Worm (Caenorhabditis elegans): ENCODE data around the gene C28C12.1.

Gene C28C12.1

ce11 chrIV:8529039-8529438 lies 27.6 kb downstream of the C28C12.1 start (continued):
- TF ChIP-seq ztf-4 (tag; optimal IDR thresholded peaks at IDR 0.05), result peak; percentile 29

- TF ChIP-seq xbp-1 (tag; optimal IDR thresholded peaks at IDR 0.05), result peak; percentile 33
- TF ChIP-seq fkh-8 (tag; optimal IDR thresholded peaks at IDR 0.05), result no peak
- TF ChIP-seq nhr-47 (tag; optimal IDR thresholded peaks at IDR 0.05), result peak; percentile 26
- TF ChIP-seq tbx-2 (tag; optimal IDR thresholded peaks at IDR 0.05), result peak; percentile 65
- no peak for TF ChIP-seq alr-1 (tag; optimal IDR thresholded peaks at IDR 0.05; ENCODE audit: borderline replicate concordance)
- peak; percentile 61 for TF ChIP-seq tlp-1 (tag; optimal IDR thresholded peaks at IDR 0.05)
- no peak for TF ChIP-seq lin-39 (tag; optimal IDR thresholded peaks at IDR 0.05)
- no peak for TF ChIP-seq nhr-84 (tag; optimal IDR thresholded peaks at IDR 0.05)
- peak; percentile 91 for TF ChIP-seq blmp-1 (tag; optimal IDR thresholded peaks at IDR 0.05)
- TF ChIP-seq ceh-82 (tag; optimal IDR thresholded peaks at IDR 0.05), result no peak
- no peak for TF ChIP-seq efl-3 (GFP tag; optimal IDR thresholded peaks at IDR 0.05)
- TF ChIP-seq nhr-76 (tag; optimal IDR thresholded peaks at IDR 0.05), result no peak
- peak; percentile 60 for TF ChIP-seq nhr-90 (tag; optimal IDR thresholded peaks at IDR 0.05; ENCODE audit: poor library complexity)
- peak; percentile 1 for TF ChIP-seq ztf-4 (tag; optimal IDR thresholded peaks at IDR 0.05)
- no peak for TF ChIP-seq C34B4.2 (tag; optimal IDR thresholded peaks at IDR 0.05)
- no peak for TF ChIP-seq unc-30 (tag; optimal IDR thresholded peaks at IDR 0.05)
- TF ChIP-seq mab-9 (GFP tag; IDR thresholded peaks at IDR 0.05), result no peak
- no peak for TF ChIP-seq ces-1 (GFP tag; optimal IDR thresholded peaks at IDR 0.05)
- TF ChIP-seq mdl-1 (tag; optimal IDR thresholded peaks at IDR 0.05), result no peak
- no peak for TF ChIP-seq nhr-11 (tag; optimal IDR thresholded peaks at IDR 0.05)
- no peak for TF ChIP-seq efl-1 (optimal IDR thresholded peaks at IDR 0.05)
- TF ChIP-seq efl-1 (GFP tag; optimal IDR thresholded peaks at IDR 0.05 in 1 of 2), result peak in 1 of 2 experiments; percentile 54
- TF ChIP-seq lsy-2 (tag; optimal IDR thresholded peaks at IDR 0.05), result peak; percentile 27 to 54
- no peak for TF ChIP-seq rnt-1 (tag; optimal IDR thresholded peaks at IDR 0.05)
- TF ChIP-seq unc-130 (tag; optimal IDR thresholded peaks at IDR 0.05), result peak; percentile 29
- TF ChIP-seq ets-5 (GFP tag; IDR thresholded peaks at IDR 0.05), result no peak
- TF ChIP-seq ztf-11 (tag; optimal IDR thresholded peaks at IDR 0.05), result no peak
- TF ChIP-seq aha-1 (tag; optimal IDR thresholded peaks at IDR 0.05), result no peak
- TF ChIP-seq ama-1 (optimal IDR thresholded peaks at IDR 0.05), result peak; percentile 28
- no peak for TF ChIP-seq hpl-2 (GFP tag; optimal IDR thresholded peaks at IDR 0.05)
- peak; percentile 90 for TF ChIP-seq nhr-85 (tag)
- no peak for TF ChIP-seq skn-1 (tag; optimal IDR thresholded peaks at IDR 0.05)
- TF ChIP-seq egl-13 (tag; optimal IDR thresholded peaks at IDR 0.05), result no peak
- TF ChIP-seq vab-15 (tag; optimal IDR thresholded peaks at IDR 0.05), result no peak
- no peak for TF ChIP-seq Y116A8C.19 (tag; optimal IDR thresholded peaks at IDR 0.05; ENCODE audit: borderline replicate concordance)
- no peak for TF ChIP-seq fkh-4 (tag; optimal IDR thresholded peaks at IDR 0.05; ENCODE audit: borderline replicate concordance)
- no peak for TF ChIP-seq C04F5.9 (tag; optimal IDR thresholded peaks at IDR 0.05)
- TF ChIP-seq hlh-17 (GFP tag; optimal IDR thresholded peaks at IDR 0.05; ENCODE audit: borderline replicate concordance), result no peak
- peak in 1 of 3 experiments; percentile 4 for TF ChIP-seq dpl-1 (GFP tag; optimal IDR thresholded peaks at IDR 0.05)
- no peak for TF ChIP-seq lir-3 (tag; optimal IDR thresholded peaks at IDR 0.05; ENCODE audit: poor library complexity)
- no peak for TF ChIP-seq ceh-90 (tag; optimal IDR thresholded peaks at IDR 0.05)
- peak; percentile 81 for TF ChIP-seq lin-14 (GFP tag; optimal IDR thresholded peaks at IDR 0.05)
- no peak for TF ChIP-seq fkh-10 (GFP tag; optimal IDR thresholded peaks at IDR 0.05)
- TF ChIP-seq nhr-19 (GFP tag; conservative IDR thresholded peaks at IDR 0.05), result peak; percentile 51
- peak; percentile 77 for TF ChIP-seq nhr-71 (tag; optimal IDR thresholded peaks at IDR 0.05)
- TF ChIP-seq dsc-1 (tag; optimal IDR thresholded peaks at IDR 0.05), result no peak
- TF ChIP-seq pag-3 (tag; optimal IDR thresholded peaks at IDR 0.05; ENCODE audit: borderline replicate concordance, insufficient read depth), result no peak
- no peak for TF ChIP-seq nhr-28 (tag; optimal IDR thresholded peaks at IDR 0.05)
Observed at ce11 chrIV:8530042-8531027, 28.9 kb downstream of the C28C12.1 start.
